Fruit fly (Drosophila melanogaster) whole organism, pupa: ENCODE data around the gene NK7.1.
A peak's percentile ranks its signal among the peaks of the same experiment; 100 is the strongest.

Experiments
- CG10348 ChIP-seq: fragments of 200-800 bp; sonication (Bioruptor generic); IDR thresholded peaks from 2 replicates; pipeline ENCODE4 v1.3.6; 2022; ENCODE audit warnings: missing biosample characterization, missing genetic modification characterization
- CG12605 ChIP-seq: fragments of 200-800 bp; sonication (Bioruptor generic); IDR thresholded peaks from 2 replicates; pipeline ENCODE4 v1.3.6; 2022; ENCODE audit warnings: missing biosample characterization, missing genetic modification characterization
- CG13204 ChIP-seq: fragments of 200-800 bp; sonication (Bioruptor generic); optimal IDR thresholded peaks from 2 replicates; lab custom pipeline; 2018; ENCODE audit warnings: missing biosample characterization, mild to moderate bottlenecking, missing genetic modification characterization, moderate library complexity
- CG14655 ChIP-seq: fragments of 200-800 bp; sonication (Bioruptor generic); optimal IDR thresholded peaks from 3 replicates; lab custom pipeline; 2017; ENCODE audit warnings: mild to moderate bottlenecking, missing biosample characterization, missing genetic modification reagents, missing genetic modification characterization
- CG15710 ChIP-seq: fragments of 200-800 bp; sonication (Bioruptor generic); optimal IDR thresholded peaks from 2 replicates; lab custom pipeline; 2018; ENCODE audit warnings: missing biosample characterization, mild to moderate bottlenecking, missing genetic modification characterization, moderate library complexity
- CG17806 ChIP-seq: fragments of 200-800 bp; sonication (Bioruptor generic); optimal IDR thresholded peaks from 2 replicates; lab custom pipeline; 2018; ENCODE audit warnings: missing biosample characterization, mild to moderate bottlenecking, missing genetic modification characterization, moderate library complexity
- CG32121 ChIP-seq: fragments of 200-800 bp; sonication (Bioruptor generic); IDR thresholded peaks from 2 replicates; pipeline ENCODE4 v1.3.6; 2022; ENCODE audit warnings: missing biosample characterization, missing genetic modification characterization
- CG34367 ChIP-seq: fragments of 200-800 bp; sonication (Bioruptor generic); optimal IDR thresholded peaks from 2 replicates; lab custom pipeline; 2018; ENCODE audit warnings: missing biosample characterization, mild to moderate bottlenecking, missing genetic modification characterization
- CG4496 ChIP-seq: fragments of 200-800 bp; sonication (Bioruptor generic); IDR thresholded peaks from 3 replicates; pipeline ENCODE4 v1.3.6; 2022; ENCODE audit warnings: missing biosample characterization, missing genetic modification characterization
- CG8159 ChIP-seq: fragments of 200-800 bp; sonication (Bioruptor generic); optimal IDR thresholded peaks from 3 replicates; lab custom pipeline; 2018; ENCODE audit warnings: missing biosample characterization, mild to moderate bottlenecking, missing genetic modification characterization, moderate library complexity
- CG8301 ChIP-seq: fragments of 200-800 bp; sonication (Bioruptor generic); optimal IDR thresholded peaks from 2 replicates; lab custom pipeline; 2018; ENCODE audit warnings: missing biosample characterization, mild to moderate bottlenecking, missing genetic modification characterization
- CG9948 ChIP-seq: fragments of 200-800 bp; sonication (Bioruptor generic); optimal IDR thresholded peaks from 2 replicates; lab custom pipeline; 2018; ENCODE audit warnings: missing biosample characterization, mild to moderate bottlenecking, missing genetic modification characterization, moderate library complexity
- D1 ChIP-seq: fragments of 200-800 bp; sonication (Bioruptor generic); optimal IDR thresholded peaks from 2 replicates; lab custom pipeline; 2018; ENCODE audit warnings: missing biosample characterization, mild to moderate bottlenecking, missing genetic modification characterization, moderate library complexity
- EcR ChIP-seq: fragments of 200-800 bp; sonication (Bioruptor generic); optimal IDR thresholded peaks from 3 replicates; lab custom pipeline; 2019; ENCODE audit warnings: missing biosample characterization, missing genetic modification characterization, mild to moderate bottlenecking, moderate library complexity, missing genetic modification reagents
- Ets98B ChIP-seq: fragments of 200-800 bp; sonication (Bioruptor generic); IDR thresholded peaks from 2 replicates; pipeline ENCODE4 v1.3.6; 2022; ENCODE audit warnings: missing biosample characterization, missing genetic modification characterization
- Pif1A ChIP-seq: fragments of 200-800 bp; sonication (Bioruptor generic); optimal IDR thresholded peaks from 3 replicates; lab custom pipeline; 2016; ENCODE audit warnings: missing biosample characterization, missing genetic modification characterization
- Pif1B ChIP-seq: fragments of 200-800 bp; sonication (Bioruptor generic); optimal IDR thresholded peaks from 3 replicates; lab custom pipeline; 2016; ENCODE audit warnings: missing biosample characterization, missing genetic modification characterization
- Snoo ChIP-seq: fragments of 200-800 bp; sonication (Bioruptor generic); optimal IDR thresholded peaks from 3 replicates; lab custom pipeline; 2017; ENCODE audit warnings: missing biosample characterization, mild to moderate bottlenecking, missing genetic modification characterization, inconsistent platforms
- fd96Ca ChIP-seq: fragments of 200-800 bp; sonication (Bioruptor generic); IDR thresholded peaks from 3 replicates; pipeline ENCODE4 v1.3.6; 2022; ENCODE audit warnings: missing biosample characterization, missing genetic modification characterization
- gl ChIP-seq: fragments of 200-800 bp; sonication (Bioruptor generic); optimal IDR thresholded peaks from 2 replicates; lab custom pipeline; 2018; ENCODE audit warnings: missing biosample characterization, mild to moderate bottlenecking, missing genetic modification characterization
- rn ChIP-seq: fragments of 200-800 bp; sonication (Bioruptor generic); IDR thresholded peaks from 2 replicates; pipeline ENCODE4 v1.3.6; 2022; ENCODE audit warnings: missing biosample characterization, missing genetic modification characterization

NK7.1 gene

dm6 chr3R:14357405-14357804, 15.3 kb downstream of the NK7.1 start:
- peak; percentile 52 for TF ChIP-seq CG34367
- peak; percentile 47 for TF ChIP-seq Pif1B (GFP tag; lab: Kevin White, UChicago)
- peak; percentile 46 for TF ChIP-seq CG9948
- TF ChIP-seq CG12605 (GFP tag; lab: Robert Waterston, UW): peak; percentile 40; the same call in 1 of the 2 replicates
- TF ChIP-seq CG8301 (tag; lab: Kevin White, UChicago): peak; percentile 42
- peak; percentile 50 for TF ChIP-seq Pif1A (GFP tag; lab: Kevin White, UChicago)
- TF ChIP-seq CG17806 (tag; lab: Kevin White, UChicago): peak; percentile 64
- TF ChIP-seq CG4496 (GFP tag; lab: Robert Waterston, UW): peak; percentile 81
- no peak for TF ChIP-seq CG13204 (GFP tag; lab: Kevin White, UChicago)
- peak; percentile 34 for TF ChIP-seq Snoo
- TF ChIP-seq rn: no peak
- TF ChIP-seq fd96Ca: peak; percentile 51; the same call in 2 of the 3 replicates
- peak; percentile 61 for TF ChIP-seq Ets98B
- peak; percentile 53 for TF ChIP-seq CG15710
- TF ChIP-seq CG10348 (GFP tag; lab: Robert Waterston, UW): no peak
- TF ChIP-seq gl (tag; lab: Kevin White, UChicago): no peak
- no peak for TF ChIP-seq EcR (GFP tag; lab: Kevin White, UChicago)
- peak; percentile 50 for TF ChIP-seq CG14655 (GFP tag; lab: Kevin White, UChicago)
- TF ChIP-seq CG8159 (tag; lab: Kevin White, UChicago): peak; percentile 67
- peak; percentile 17; the same call in 1 of the 2 replicates for TF ChIP-seq CG32121 (GFP tag; lab: Robert Waterston, UW)

- TF ChIP-seq CG4496 (GFP tag; lab: Robert Waterston, UW) (peak; percentile 75; the same call in 2 of the 3 replicates), fd96Ca (peak; percentile 69), CG8301 (tag; lab: Kevin White, UChicago) (peak; percentile 44), CG9948 (peak; percentile 43), rn (0 out of 2 replicates have a peak, but pooled peaks have one; percentile 4), EcR (GFP tag; lab: Kevin White, UChicago) (no peak), Ets98B (peak; percentile 59), Pif1A (GFP tag; lab: Kevin White, UChicago) (peak; percentile 57), Pif1B (GFP tag; lab: Kevin White, UChicago) (peak; percentile 37), D1 (tag; lab: Kevin White, UChicago) (no peak), Snoo (peak; percentile 12), CG12605 (GFP tag; lab: Robert Waterston, UW) (peak; percentile 60; the same call in 1 of the 2 replicates), gl (tag; lab: Kevin White, UChicago) (no peak), CG14655 (GFP tag; lab: Kevin White, UChicago) (peak; percentile 55), CG8159 (tag; lab: Kevin White, UChicago) (peak; percentile 72), CG13204 (GFP tag; lab: Kevin White, UChicago) (no peak), CG10348 (GFP tag; lab: Robert Waterston, UW) (no peak), CG32121 (GFP tag; lab: Robert Waterston, UW) (no peak), CG15710 (peak; percentile 65), CG34367 (peak; percentile 53), CG17806 (tag; lab: Kevin White, UChicago) (peak; percentile 58)
These were observed 16.1 kb downstream of the NK7.1 start for dm6 chr3R:14356619-14357018.

- TF ChIP-seq CG4496 (GFP tag; lab: Robert Waterston, UW) (no peak), rn (no peak), CG12605 (GFP tag; lab: Robert Waterston, UW) (no peak), CG8301 (tag; lab: Kevin White, UChicago) (no peak), CG14655 (GFP tag; lab: Kevin White, UChicago) (no peak), CG32121 (GFP tag; lab: Robert Waterston, UW) (no peak), CG8159 (tag; lab: Kevin White, UChicago) (peak; percentile 50), fd96Ca (no peak), CG17806 (tag; lab: Kevin White, UChicago) (no peak)
These were observed 18.2 kb downstream of the NK7.1 start for dm6 chr3R:14354599-14354998.

- TF ChIP-seq gl (tag; lab: Kevin White, UChicago) (peak; percentile 75), Ets98B (peak; percentile 66), fd96Ca (peak; percentile 82), Pif1A (GFP tag; lab: Kevin White, UChicago) (peak; percentile 69), Pif1B (GFP tag; lab: Kevin White, UChicago) (peak; percentile 72), CG34367 (peak; percentile 73), CG9948 (peak; percentile 86), CG10348 (GFP tag; lab: Robert Waterston, UW) (no peak), Snoo (peak; percentile 87), CG8159 (tag; lab: Kevin White, UChicago) (peak; percentile 97), D1 (tag; lab: Kevin White, UChicago) (peak; percentile 81), CG14655 (GFP tag; lab: Kevin White, UChicago) (peak; percentile 91), CG17806 (tag; lab: Kevin White, UChicago) (peak; percentile 91), CG32121 (GFP tag; lab: Robert Waterston, UW) (peak; percentile 78), CG8301 (tag; lab: Kevin White, UChicago) (peak; percentile 88), CG4496 (GFP tag; lab: Robert Waterston, UW) (peak; percentile 80), CG15710 (peak; percentile 90), rn (peak; percentile 67), EcR (GFP tag; lab: Kevin White, UChicago) (no peak), CG12605 (GFP tag; lab: Robert Waterston, UW) (peak; percentile 56), CG13204 (GFP tag; lab: Kevin White, UChicago) (peak; percentile 65)
These were observed 19.0 kb downstream of the NK7.1 start for dm6 chr3R:14353733-14354152.

dm6 chr3R:14351418-14351817, 21.3 kb downstream of the NK7.1 start:
- TF ChIP-seq EcR (GFP tag; lab: Kevin White, UChicago) (no peak), rn (no peak), CG8159 (tag; lab: Kevin White, UChicago) (peak; percentile 10)
